Fruit fly (Drosophila melanogaster) whole organism, embryonic: ENCODE data around the gene CtBP.

ENCODE experiments used
- Adf1 ChIP-seq: fragments of 200-800 bp; sonication (Bioruptor generic); IDR thresholded peaks from 2 replicates; pipeline ENCODE4 v1.3.6; 2022; ENCODE audit warnings: missing biosample characterization, missing genetic modification characterization
- Atf6 ChIP-seq: fragments of 200-800 bp; sonication (Bioruptor generic); IDR thresholded peaks from 2 replicates; pipeline ENCODE4 v1.3.6; 2022; ENCODE audit warnings: missing biosample characterization, missing genetic modification characterization
- B-H2 ChIP-seq: fragments of 200-800 bp; sonication (Bioruptor generic); optimal IDR thresholded peaks from 2 replicates; lab custom pipeline; 2018; ENCODE audit warnings: missing biosample characterization, mild to moderate bottlenecking, missing genetic modification characterization
- CG10274 ChIP-seq: fragments of 200-800 bp; sonication (Bioruptor generic); optimal IDR thresholded peaks from 3 replicates; lab custom pipeline; 2017; ENCODE audit warnings: missing biosample characterization, mild to moderate bottlenecking, missing genetic modification characterization
- CG10431 ChIP-seq: fragments of 200-800 bp; sonication (Bioruptor generic); optimal IDR thresholded peaks from 3 replicates; lab custom pipeline; 2018; ENCODE audit warnings: missing biosample characterization, mild to moderate bottlenecking, missing genetic modification characterization
- CG11085 ChIP-seq: fragments of 200-800 bp; sonication (Bioruptor generic); IDR thresholded peaks from 2 replicates; pipeline ENCODE4 v1.3.6; 2022; ENCODE audit warnings: missing biosample characterization, missing genetic modification characterization
- CG13123 ChIP-seq: fragments of 200-800 bp; sonication (Bioruptor generic); optimal IDR thresholded peaks from 2 replicates; lab custom pipeline; 2016; ENCODE audit warnings: missing biosample characterization, missing genetic modification characterization
- CG15011 ChIP-seq: fragments of 200-800 bp; sonication (Bioruptor generic); optimal IDR thresholded peaks from 3 replicates; lab custom pipeline; 2018; ENCODE audit warnings: missing biosample characterization, mild to moderate bottlenecking, missing genetic modification characterization
- CG18599 ChIP-seq: fragments of 200-800 bp; sonication (Bioruptor generic); optimal IDR thresholded peaks from 3 replicates; lab custom pipeline; 2017; ENCODE audit warnings: missing biosample characterization, missing genetic modification characterization, mild to moderate bottlenecking, moderate library complexity, missing genetic modification reagents
- CG2889 ChIP-seq: fragments of 200-800 bp; sonication (Bioruptor generic); IDR thresholded peaks from 3 replicates; pipeline ENCODE4 v1.3.6; 2022; ENCODE audit warnings: missing biosample characterization, missing genetic modification characterization
- CG30403 ChIP-seq: fragments of 200-800 bp; sonication (Bioruptor generic); optimal IDR thresholded peaks from 3 replicates; lab custom pipeline; 2016; ENCODE audit warnings: missing biosample characterization, missing genetic modification characterization
- CG30431 ChIP-seq: fragments of 200-800 bp; sonication (Bioruptor generic); optimal IDR thresholded peaks from 2 replicates; lab custom pipeline; 2017; ENCODE audit warnings: missing biosample characterization, missing genetic modification characterization
- CG31365 ChIP-seq: fragments of 200-800 bp; sonication (Bioruptor generic); optimal IDR thresholded peaks from 2 replicates; lab custom pipeline; 2018; ENCODE audit warnings: missing biosample characterization, mild to moderate bottlenecking, missing genetic modification characterization
- CG3847 ChIP-seq: fragments of 200-800 bp; sonication (Bioruptor generic); IDR thresholded peaks from 2 replicates; pipeline ENCODE4 v1.3.6; 2022; ENCODE audit warnings: missing biosample characterization, missing genetic modification characterization
- CG4360 ChIP-seq: fragments of 200-800 bp; sonication (Bioruptor generic); IDR thresholded peaks from 2 replicates; pipeline ENCODE4 v1.3.6; 2022; ENCODE audit warnings: missing biosample characterization, missing genetic modification characterization
- CG4617 ChIP-seq: fragments of 200-800 bp; sonication (Bioruptor generic); optimal IDR thresholded peaks from 3 replicates; lab custom pipeline; 2016; ENCODE audit warnings: missing biosample characterization, missing genetic modification characterization, borderline replicate concordance
- CG7271 ChIP-seq: fragments of 200-800 bp; sonication (Bioruptor generic); optimal IDR thresholded peaks from 2 replicates; lab custom pipeline; 2018; ENCODE audit warnings: missing biosample characterization, mild to moderate bottlenecking, missing genetic modification characterization, moderate library complexity
- CG7987 ChIP-seq: fragments of 200-800 bp; sonication (Bioruptor generic); optimal IDR thresholded peaks from 2 replicates; lab custom pipeline; 2018; ENCODE audit warnings: missing biosample characterization, mild to moderate bottlenecking, missing genetic modification characterization, moderate library complexity
- CG9609 ChIP-seq: fragments of 200-800 bp; sonication (Bioruptor generic); optimal IDR thresholded peaks from 3 replicates; lab custom pipeline; 2016; ENCODE audit warnings: missing biosample characterization, missing genetic modification characterization
- CG9797 ChIP-seq: fragments of 200-800 bp; sonication (Bioruptor generic); optimal IDR thresholded peaks from 3 replicates; lab custom pipeline; 2018; ENCODE audit warnings: missing biosample characterization, mild to moderate bottlenecking, missing genetic modification characterization
- CG9817 ChIP-seq: fragments of 200-800 bp; sonication (Bioruptor generic); optimal IDR thresholded peaks from 2 replicates; lab custom pipeline; 2018; ENCODE audit warnings: missing biosample characterization, mild to moderate bottlenecking, missing genetic modification characterization, moderate library complexity
- Camta ChIP-seq: fragments of 200-800 bp; sonication (Bioruptor generic); optimal IDR thresholded peaks from 2 replicates; lab custom pipeline; 2016; ENCODE audit warnings: missing biosample characterization, missing genetic modification characterization
- Doc2 ChIP-seq: fragments of 200-800 bp; sonication (Bioruptor generic); IDR thresholded peaks from 2 replicates; pipeline ENCODE4 v1.3.6; 2022; ENCODE audit warnings: missing biosample characterization, missing genetic modification characterization
- Doc3 ChIP-seq: fragments of 200-800 bp; sonication (Bioruptor generic); IDR thresholded peaks from 3 replicates; pipeline ENCODE4 v1.3.6; 2022; ENCODE audit warnings: missing biosample characterization, missing genetic modification characterization; ENCODE audit not compliant: partially characterized antibody
- HLH4C ChIP-seq: fragments of 200-800 bp; sonication (Bioruptor generic); IDR thresholded peaks from 3 replicates; pipeline ENCODE4 v1.3.6; 2022; ENCODE audit warnings: missing biosample characterization, missing genetic modification characterization; ENCODE audit not compliant: partially characterized antibody
- HmgD ChIP-seq: fragments of 200-800 bp; sonication (Bioruptor generic); optimal IDR thresholded peaks from 3 replicates; lab custom pipeline; 2016; ENCODE audit warnings: missing biosample characterization, missing genetic modification characterization
- Jarid2 ChIP-seq: fragments of 200-800 bp; sonication (Bioruptor generic); optimal IDR thresholded peaks from 3 replicates; lab custom pipeline; 2017; ENCODE audit warnings: mild to moderate bottlenecking, missing biosample characterization, missing genetic modification reagents, missing genetic modification characterization
- MBD-R2 ChIP-seq: fragments of 200-800 bp; sonication (Bioruptor generic); IDR thresholded peaks from 2 replicates; pipeline ENCODE4 v1.3.6; 2022; ENCODE audit warnings: missing biosample characterization, missing genetic modification characterization
- Med ChIP-seq: fragments of 200-800 bp; sonication (Bioruptor generic); peaks from one replicate; lab custom pipeline; 2016; ENCODE audit warnings: missing biosample characterization, missing genetic modification characterization, mild to moderate bottlenecking, inconsistent platforms, moderate library complexity
- Optix ChIP-seq: fragments of 200-800 bp; sonication (Bioruptor generic); IDR thresholded peaks from 3 replicates; pipeline ENCODE4 v1.3.6; 2022; ENCODE audit warnings: missing biosample characterization, missing genetic modification characterization
- Rx ChIP-seq: fragments of 200-800 bp; sonication (Bioruptor generic); IDR thresholded peaks from 2 replicates; pipeline ENCODE4 v1.3.6; 2022; ENCODE audit warnings: missing biosample characterization, missing genetic modification characterization
- YL-1 ChIP-seq: fragments of 200-800 bp; sonication (Bioruptor generic); optimal IDR thresholded peaks from 3 replicates; lab custom pipeline; 2017; ENCODE audit warnings: missing biosample characterization, mild to moderate bottlenecking, missing genetic modification characterization
- dm ChIP-seq: fragments of 200-800 bp; sonication (Bioruptor generic); optimal IDR thresholded peaks from 3 replicates; lab custom pipeline; 2016; ENCODE audit warnings: missing biosample characterization, missing genetic modification characterization
- en ChIP-seq: fragments of 200-800 bp; sonication (Bioruptor generic); optimal IDR thresholded peaks from 2 replicates; lab custom pipeline; 2016; ENCODE audit warnings: missing biosample characterization, missing genetic modification characterization
- ham ChIP-seq: fragments of 200-800 bp; sonication (Bioruptor generic); IDR thresholded peaks from 2 replicates; pipeline ENCODE4 v1.3.6; 2022; ENCODE audit warnings: missing biosample characterization, missing genetic modification characterization
- hb ChIP-seq: fragments of 200-800 bp; sonication (Bioruptor generic); IDR thresholded peaks from 3 replicates; pipeline ENCODE4 v1.3.6; 2022; ENCODE audit warnings: missing biosample characterization, missing genetic modification characterization; ENCODE audit not compliant: partially characterized antibody
- hbn ChIP-seq: fragments of 200-800 bp; sonication (Bioruptor generic); IDR thresholded peaks from 2 replicates; pipeline ENCODE4 v1.3.6; 2022; ENCODE audit warnings: missing biosample characterization, missing genetic modification characterization; ENCODE audit not compliant: partially characterized antibody
- her ChIP-seq: fragments of 200-800 bp; sonication (Bioruptor generic); optimal IDR thresholded peaks from 2 replicates; lab custom pipeline; 2016; ENCODE audit warnings: missing biosample characterization, missing genetic modification characterization
- jumu ChIP-seq: fragments of 200-800 bp; sonication (Bioruptor generic); optimal IDR thresholded peaks from 3 replicates; lab custom pipeline; 2016; ENCODE audit warnings: missing biosample characterization, missing genetic modification characterization
- ken ChIP-seq: fragments of 200-800 bp; sonication (Bioruptor generic); IDR thresholded peaks from 3 replicates; pipeline ENCODE4 v1.3.6; 2022; ENCODE audit warnings: missing biosample characterization, missing genetic modification characterization
- lbe ChIP-seq: fragments of 200-800 bp; sonication (Bioruptor generic); optimal IDR thresholded peaks from 2 replicates; lab custom pipeline; 2016; ENCODE audit warnings: missing biosample characterization, mild to moderate bottlenecking, missing genetic modification characterization
- org-1 ChIP-seq: fragments of 200-800 bp; sonication (Bioruptor generic); optimal IDR thresholded peaks from 2 replicates; lab custom pipeline; 2017; ENCODE audit warnings: missing biosample characterization, missing genetic modification characterization
- p53 ChIP-seq: fragments of 200-800 bp; sonication (Bioruptor generic); optimal IDR thresholded peaks from 2 replicates; lab custom pipeline; 2016; ENCODE audit warnings: missing biosample characterization, missing genetic modification characterization
- phol ChIP-seq: fragments of 200-800 bp; sonication (Bioruptor generic); optimal IDR thresholded peaks from 3 replicates; lab custom pipeline; 2018; ENCODE audit warnings: missing biosample characterization, mild to moderate bottlenecking, missing genetic modification characterization, moderate library complexity
- row ChIP-seq: fragments of 200-800 bp; sonication (Bioruptor generic); IDR thresholded peaks from 3 replicates; pipeline ENCODE4 v1.3.6; 2022; ENCODE audit warnings: missing biosample characterization, missing genetic modification characterization
- salm ChIP-seq: fragments of 200-800 bp; sonication (Bioruptor generic); optimal IDR thresholded peaks from 2 replicates; lab custom pipeline; 2018; ENCODE audit warnings: missing biosample characterization, mild to moderate bottlenecking, missing genetic modification characterization
- stwl ChIP-seq: fragments of 200-800 bp; sonication (Bioruptor generic); optimal IDR thresholded peaks from 3 replicates; lab custom pipeline; 2018; ENCODE audit warnings: missing biosample characterization, mild to moderate bottlenecking, missing genetic modification characterization, moderate library complexity
- tna ChIP-seq: fragments of 200-800 bp; sonication (Bioruptor generic); IDR thresholded peaks from 2 replicates; pipeline ENCODE4 v1.3.6; 2022; ENCODE audit warnings: missing biosample characterization, missing genetic modification characterization; ENCODE audit not compliant: partially characterized antibody
- wek ChIP-seq: fragments of 200-800 bp; sonication (Bioruptor generic); optimal IDR thresholded peaks from 3 replicates; lab custom pipeline; 2018; ENCODE audit warnings: missing biosample characterization, mild to moderate bottlenecking, missing genetic modification characterization, moderate library complexity

Gene CtBP

dm6 chr3R:13051298-13051723, 39.9 kb downstream of the CtBP start, which contains the start of gene CG7966 (continued):
- peak; percentile 26; the same call in 1 of the 2 replicates for TF ChIP-seq Adf1
- TF ChIP-seq CG9817 (tag; lab: Kevin White, UChicago) = no peak
- TF ChIP-seq her = no peak
- no peak for TF ChIP-seq CG4617 (GFP tag; lab: Kevin White, UChicago)
- peak; percentile 52 for TF ChIP-seq lbe (GFP tag; lab: Kevin White, UChicago)
- no peak for TF ChIP-seq CG30431 (GFP tag; lab: Kevin White, UChicago)
- no peak for TF ChIP-seq Optix
- no peak for TF ChIP-seq p53 (GFP tag; lab: Kevin White, UChicago)
- TF ChIP-seq org-1 = no peak
- TF ChIP-seq CG31365 (tag; lab: Kevin White, UChicago) = peak; percentile 27
- TF ChIP-seq CG15011 (GFP tag; lab: Kevin White, UChicago) = no peak
- peak; percentile 10 for TF ChIP-seq CG10431 (GFP tag; lab: Kevin White, UChicago)
- no peak for TF ChIP-seq HmgD
- no peak for TF ChIP-seq MBD-R2 (GFP tag; lab: Robert Waterston, UW)
- TF ChIP-seq CG7271 (tag; lab: Kevin White, UChicago) = no peak
- no peak for TF ChIP-seq CG11085 (GFP tag; lab: Robert Waterston, UW)
- TF ChIP-seq hbn (GFP tag; lab: Robert Waterston, UW) = no peak
- peak; percentile 10 for TF ChIP-seq salm (tag; lab: Kevin White, UChicago)
- no peak for TF ChIP-seq en (GFP tag; lab: Kevin White, UChicago)
- TF ChIP-seq CG2889 (GFP tag; lab: Robert Waterston, UW) = no peak

- TF ChIP-seq CG9797 (GFP tag; lab: Kevin White, UChicago) (peak; percentile 87), HmgD (peak; percentile 26), CG9609 (GFP tag; lab: Kevin White, UChicago) (peak; percentile 8), row (GFP tag; lab: Robert Waterston, UW) (peak; percentile 69), dm (peak; percentile 32), Atf6 (GFP tag; lab: Robert Waterston, UW) (no peak), tna (GFP tag; lab: Robert Waterston, UW) (peak; percentile 51), YL-1 (peak; percentile 55), p53 (GFP tag; lab: Kevin White, UChicago) (no peak), phol (peak; percentile 56), CG3847 (GFP tag; lab: Robert Waterston, UW) (peak; percentile 25; the same call in 1 of the 2 replicates), CG13123 (GFP tag; lab: Kevin White, UChicago) (no peak), Jarid2 (GFP tag; lab: Kevin White, UChicago) (no peak), Camta (GFP tag; lab: Kevin White, UChicago) (no peak), ken (GFP tag; lab: Robert Waterston, UW) (no peak), ham (GFP tag; lab: Robert Waterston, UW) (no peak), Med (GFP tag; lab: Kevin White, UChicago) (peak; percentile 76), CG4360 (GFP tag; lab: Robert Waterston, UW) (peak; percentile 21; the same call in 1 of the 2 replicates), CG10274 (GFP tag; lab: Kevin White, UChicago) (no peak), hb (GFP tag; lab: Robert Waterston, UW) (peak; percentile 21; the same call in 1 of the 3 replicates), jumu (GFP tag; lab: Kevin White, UChicago) (peak; percentile 21), CG7987 (no peak), B-H2 (GFP tag; lab: Kevin White, UChicago) (no peak), HLH4C (peak; percentile 79), Rx (GFP tag; lab: Robert Waterston, UW) (no peak), wek (no peak), CG30403 (GFP tag; lab: Kevin White, UChicago) (no peak), CG18599 (GFP tag; lab: Kevin White, UChicago) (no peak), Doc3 (GFP tag; lab: Robert Waterston, UW) (peak; percentile 76), stwl (tag; lab: Kevin White, UChicago) (peak; percentile 58), Doc2 (GFP tag; lab: Robert Waterston, UW) (no peak)
Measured at dm6 chr3R:13051942-13052693, 40.7 kb downstream of the CtBP start, which contains the start of gene pic. Gene pic (plus strand): TSS chr3R:13052245.
